Worm (Caenorhabditis elegans) whole organism, L4 larva: Measurements from ENCODE around the gene deb-1.

Experiments
- F10B5.3 ChIP-seq: sonication (generic microtip); optimal IDR thresholded peaks from 2 replicates; lab custom pipeline; 2016; ENCODE audit warnings: mild to moderate bottlenecking, missing genetic modification characterization, missing compliant biosample characterization
- R02D3.7 ChIP-seq: fragments of 150-350 bp; sonication (generic microtip); optimal IDR thresholded peaks from 3 replicates; lab custom pipeline; 2014; ENCODE audit warnings: missing biosample characterization, missing genetic modification characterization
- ama-1 ChIP-seq: fragments of 150-350 bp; optimal IDR thresholded peaks from 2 replicates; lab custom pipeline; 2014; ENCODE audit warnings: inconsistent platforms, mixed read lengths
- daf-8 ChIP-seq: fragments of 200-800 bp; sonication (Bioruptor generic); IDR thresholded peaks from 2 replicates; pipeline ENCODE4 v1.3.6; 2022; ENCODE audit warnings: missing genetic modification characterization, missing compliant biosample characterization
- fkh-10 ChIP-seq: fragments of 150-350 bp; optimal IDR thresholded peaks from 2 replicates; lab custom pipeline; 2014; ENCODE audit warnings: missing biosample characterization, missing genetic modification reagents, missing genetic modification characterization
- jun-1 ChIP-seq: fragments of 150-350 bp; optimal IDR thresholded peaks from 2 replicates; lab custom pipeline; 2014; ENCODE audit warnings: missing biosample characterization, missing genetic modification reagents, missing genetic modification characterization
- lim-7 ChIP-seq: fragments of 200-800 bp; sonication (Bioruptor generic); IDR thresholded peaks from 2 replicates; pipeline ENCODE4 v1.3.6; 2022; ENCODE audit warnings: missing genetic modification characterization, missing compliant biosample characterization
- mdt-29 ChIP-seq: fragments of 200-800 bp; sonication (Bioruptor generic); IDR thresholded peaks from 2 replicates; pipeline ENCODE4 v1.3.6; 2022; ENCODE audit warnings: missing genetic modification reagents, missing genetic modification characterization, missing compliant biosample characterization
- nhr-237 ChIP-seq: sonication (generic microtip); optimal IDR thresholded peaks from 2 replicates; lab custom pipeline; 2017; ENCODE audit warnings: missing biosample characterization, missing genetic modification characterization
- nhr-76 ChIP-seq: fragments of 150-350 bp; optimal IDR thresholded peaks from 2 replicates; lab custom pipeline; 2014; ENCODE audit warnings: missing biosample characterization, missing genetic modification characterization
- pqm-1 ChIP-seq: sonication (generic microtip); optimal IDR thresholded peaks from 2 replicates; lab custom pipeline; 2017; ENCODE audit warnings: missing biosample characterization, missing genetic modification characterization
- unc-130 ChIP-seq: sonication (generic microtip); optimal IDR thresholded peaks from 2 replicates; lab custom pipeline; 2016; ENCODE audit warnings: missing genetic modification reagents, missing genetic modification characterization, missing compliant biosample characterization
- unc-62 ChIP-seq, 3 experiments: fragments of 150-350 bp in 1 of 3; sonication (generic microtip); optimal IDR thresholded peaks in 2 of 3; peaks in 1 of 3; 1 replicate in 1 of 3; 2 replicates in 2 of 3; lab custom pipeline; 2014 to 2017; ENCODE audit warnings: missing biosample characterization in 3 of 3, missing genetic modification characterization in 3 of 3, missing genetic modification reagents in 3 of 3, missing genotype in 1 of 3

DNA sequence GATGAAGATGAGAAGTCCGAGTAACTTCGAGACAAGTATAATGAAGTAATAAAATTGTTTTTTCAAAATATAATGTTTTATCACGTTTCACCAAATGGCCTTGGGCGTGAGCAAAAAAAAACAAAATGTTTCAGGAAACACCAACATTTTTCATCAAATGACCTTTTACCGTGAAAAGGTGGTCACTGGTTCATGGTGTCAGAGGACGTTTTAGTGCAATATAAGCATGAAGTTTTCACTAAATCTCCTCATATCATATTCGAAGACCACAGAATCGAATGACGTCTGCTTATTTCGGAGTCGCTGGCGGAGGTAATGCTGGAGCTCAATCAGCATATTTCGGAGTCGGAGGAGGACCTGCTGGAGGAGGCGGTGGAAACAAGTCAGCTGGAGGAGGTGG is 17.3 kb upstream of the deb-1 start, which contains the start of the genes ZC477.7 and ssq-3:
- TF ChIP-seq jun-1, result no peak
- TF ChIP-seq R02D3.7, result no peak
- TF ChIP-seq mdt-29 (GFP tag; lab: Robert Waterston, UW), result no peak
- no peak for TF ChIP-seq daf-8 (GFP tag; lab: Robert Waterston, UW)
- no peak for TF ChIP-seq unc-130
- TF ChIP-seq unc-62 (GFP tag; optimal IDR thresholded peaks at IDR 0.05 in 1 of 2; lab: Kevin White, UChicago), result no peak
- TF ChIP-seq unc-62 (tag; optimal IDR thresholded peaks at IDR 0.05; lab: Kevin White, UChicago), result no peak
- no peak for TF ChIP-seq lim-7
- TF ChIP-seq nhr-76, result no peak
- TF ChIP-seq ama-1 (lab: Kevin White, UChicago), result no peak
- no peak for TF ChIP-seq fkh-10
- TF ChIP-seq nhr-237, result no peak
- TF ChIP-seq F10B5.3 (tag; lab: Kevin White, UChicago), result no peak
- TF ChIP-seq pqm-1 (tag; lab: Kevin White, UChicago), result no peak
